Fruit fly (Drosophila melanogaster) S2 (cell line): ENCODE data around the gene jigr1.

Source experiments
- CG8478 ChIP-seq: fragments of >200 bp; optimal IDR thresholded peaks from 2 replicates; lab custom pipeline; 2018
- CTCF ChIP-seq, 2 experiments: fragments of >200 bp; optimal IDR thresholded peaks; 2 replicates each; lab custom pipeline; 2018

dm6 chr3R:25613366-25613765, 24.3 kb upstream of the jigr1 start, which contains the start of gene CG5079:
- no peak for TF ChIP-seq CG8478 (lab: Kevin White, UChicago)
- TF ChIP-seq CTCF (optimal IDR thresholded peaks at IDR 0.05; lab: Kevin White, UChicago), result no peak
